Fruit fly (Drosophila melanogaster) whole organism, prepupa: ENCODE measurements around the gene CG10365.
A peak's percentile ranks its signal among the peaks of the same experiment; 100 is the strongest.

ENCODE experiments used
- CG11762 ChIP-seq: fragments of 200-800 bp; sonication (Bioruptor generic); optimal IDR thresholded peaks from 3 replicates; lab custom pipeline; 2016; ENCODE audit warnings: missing biosample characterization, missing genetic modification characterization; ENCODE audit not compliant: insufficient read depth
- CG8632 ChIP-seq: fragments of 200-800 bp; sonication (Bioruptor generic); optimal IDR thresholded peaks from 3 replicates; lab custom pipeline; 2016; ENCODE audit warnings: missing biosample characterization, missing genetic modification characterization
- Eip75B ChIP-seq: fragments of 200-800 bp; sonication (Bioruptor generic); optimal IDR thresholded peaks from 3 replicates; lab custom pipeline; 2016; ENCODE audit warnings: missing biosample characterization, missing genetic modification characterization
- Eip78C ChIP-seq: fragments of 200-800 bp; sonication (Bioruptor generic); peaks from one replicate; lab custom pipeline; 2016; ENCODE audit warnings: missing biosample characterization, missing genetic modification characterization
- Hr4 ChIP-seq: fragments of 200-800 bp; sonication (Bioruptor generic); optimal IDR thresholded peaks from 3 replicates; lab custom pipeline; 2016; ENCODE audit warnings: missing biosample characterization, missing genetic modification characterization
- Lpt ChIP-seq: fragments of 200-800 bp; sonication (Bioruptor generic); optimal IDR thresholded peaks from 3 replicates; lab custom pipeline; 2016; ENCODE audit warnings: missing biosample characterization, missing genetic modification characterization
- Smox ChIP-seq: fragments of 200-800 bp; sonication (Bioruptor generic); optimal IDR thresholded peaks from 3 replicates; lab custom pipeline; 2016; ENCODE audit warnings: missing biosample characterization, missing genetic modification characterization
- lz ChIP-seq: fragments of 200-800 bp; sonication (Bioruptor generic); optimal IDR thresholded peaks from 3 replicates; lab custom pipeline; 2016; ENCODE audit warnings: missing biosample characterization, missing genetic modification characterization

DNA sequence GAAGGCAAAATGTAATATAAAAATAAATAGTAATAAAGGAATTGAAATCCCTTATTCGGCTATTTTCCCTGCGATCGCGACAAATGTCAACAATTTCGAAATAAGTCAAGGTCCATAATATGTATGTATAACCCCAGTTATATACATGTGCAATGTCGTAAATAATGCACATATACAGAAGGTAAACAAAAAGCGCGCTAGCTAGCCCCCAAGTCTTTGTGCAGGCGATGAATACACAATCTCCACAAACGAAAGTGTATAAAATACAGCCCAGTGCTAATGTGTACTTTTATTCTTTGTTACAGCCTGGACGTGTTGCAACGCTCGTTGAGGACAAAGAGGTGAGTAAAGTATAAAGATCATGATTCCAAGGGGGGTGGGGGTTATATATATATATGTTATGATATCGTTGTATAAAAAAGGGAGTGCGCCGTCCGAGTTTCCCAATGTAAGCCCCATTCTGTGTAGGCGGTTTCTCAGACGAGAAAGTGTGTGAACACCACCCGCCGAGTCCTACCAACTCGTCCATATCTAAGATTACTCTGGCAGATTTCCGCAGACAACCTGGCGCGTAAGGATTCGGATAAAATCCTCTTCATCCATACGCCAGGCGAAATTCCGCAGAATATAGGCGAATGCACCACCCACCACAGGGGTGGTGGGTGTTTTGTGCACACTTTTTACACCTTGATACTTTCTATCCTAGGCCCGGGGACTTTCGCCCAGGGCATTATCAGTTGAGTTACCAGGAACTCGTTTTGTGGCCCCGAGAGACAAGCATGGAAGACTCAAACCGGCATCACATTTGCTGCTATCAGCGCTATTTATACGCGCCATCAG is 6.7 kb downstream of the CG10365 start:
- peak; percentile 84 for TF ChIP-seq Eip78C
- TF ChIP-seq CG11762 = no peak
- TF ChIP-seq Eip75B = peak; percentile 59
- TF ChIP-seq Lpt (GFP tag; lab: Kevin White, UChicago) = peak; percentile 26
- no peak for TF ChIP-seq Hr4
- TF ChIP-seq lz (GFP tag; lab: Kevin White, UChicago) = no peak
- no peak for TF ChIP-seq CG8632 (GFP tag; lab: Kevin White, UChicago)
- no peak for TF ChIP-seq Smox
